Worm (Caenorhabditis elegans): ENCODE measurements around the gene mrpl-50.

Gene mrpl-50

DNA sequence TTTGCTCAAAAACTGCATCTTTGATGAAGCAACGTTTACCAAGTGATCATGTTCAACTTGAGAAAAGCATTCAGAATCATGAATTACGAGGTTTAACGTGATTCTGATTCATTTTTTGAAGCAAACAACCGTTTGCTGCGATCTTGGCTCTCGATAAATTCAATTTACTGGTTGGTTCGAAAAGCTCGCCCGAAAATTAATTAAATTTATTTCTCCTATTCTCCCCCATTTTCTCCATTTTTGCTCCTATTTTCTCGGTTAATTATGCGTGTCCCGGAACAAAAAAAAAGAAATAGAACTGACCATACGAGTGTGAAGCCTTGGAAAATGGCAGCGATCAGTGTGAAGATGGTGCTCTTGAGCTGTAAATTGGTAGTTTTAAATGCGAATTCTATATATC lies 27.3 kb downstream of the mrpl-50 start:
- TF ChIP-seq elt-2 (tag; optimal IDR thresholded peaks at IDR 0.05) (no peak), unc-42 (tag; optimal IDR thresholded peaks at IDR 0.05) (peak; percentile 95), ceh-14 (tag; optimal IDR thresholded peaks at IDR 0.05) (peak; percentile 9)

DNA sequence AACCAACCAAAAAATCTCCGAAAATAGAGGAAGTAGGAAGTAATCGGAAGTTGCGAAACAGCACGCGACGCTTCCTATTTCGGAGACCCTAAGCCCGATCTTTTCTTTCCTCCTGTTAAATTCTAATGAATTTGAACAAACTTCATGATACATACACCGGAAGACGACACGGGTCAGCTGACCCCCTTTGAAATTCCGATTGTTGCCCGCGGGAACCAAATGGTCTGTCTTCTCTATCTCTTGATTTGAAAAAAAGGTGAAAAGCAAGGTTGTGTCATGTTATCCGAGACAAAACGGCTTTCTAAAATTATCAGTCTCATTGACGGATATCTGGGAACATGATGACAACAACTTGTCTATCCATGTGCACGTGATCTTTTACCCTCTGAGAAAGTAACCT lies 29.4 kb downstream of the mrpl-50 start:
- no peak for TF ChIP-seq hlh-15 (tag; optimal IDR thresholded peaks at IDR 0.05)
- TF ChIP-seq unc-55 (GFP tag; optimal IDR thresholded peaks at IDR 0.05), result peak; percentile 66
- TF ChIP-seq ceh-18 (tag; optimal IDR thresholded peaks at IDR 0.05), result peak; percentile 16

DNA sequence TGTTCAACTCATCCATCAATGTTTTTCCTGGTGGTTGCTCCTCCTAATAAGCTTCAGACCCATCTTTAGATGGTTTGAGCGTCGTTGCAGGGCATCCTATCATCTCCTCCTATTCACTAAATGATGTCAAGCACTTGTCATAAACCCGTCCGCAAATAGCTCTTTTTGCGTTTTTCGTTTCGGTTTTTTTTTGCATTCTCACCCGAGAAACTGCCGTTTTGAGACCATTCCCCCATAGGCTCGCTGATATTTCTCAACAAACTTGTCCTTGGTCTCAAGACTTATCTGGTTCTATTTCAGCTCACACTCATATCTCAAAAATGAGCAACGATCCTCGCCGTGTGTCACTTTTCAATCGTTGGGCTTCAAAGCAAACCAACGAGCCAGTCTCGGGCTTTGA lies 30.8 kb downstream of the mrpl-50 start, which contains the start of gene cal-2:
Gene cal-2, plus strand, starts transcription at position 301 of the 400 bp plus-strand sequence.
- TF ChIP-seq pros-1 (tag; optimal IDR thresholded peaks at IDR 0.05) (no peak), lin-11 (tag; optimal IDR thresholded peaks at IDR 0.05) (no peak), hlh-13 (GFP tag; optimal IDR thresholded peaks at IDR 0.05) (no peak), zip-5 (tag; optimal IDR thresholded peaks at IDR 0.05) (no peak), fkh-10 (GFP tag; optimal IDR thresholded peaks at IDR 0.05) (no peak), ttx-3 (tag; optimal IDR thresholded peaks at IDR 0.05) (no peak)

DNA sequence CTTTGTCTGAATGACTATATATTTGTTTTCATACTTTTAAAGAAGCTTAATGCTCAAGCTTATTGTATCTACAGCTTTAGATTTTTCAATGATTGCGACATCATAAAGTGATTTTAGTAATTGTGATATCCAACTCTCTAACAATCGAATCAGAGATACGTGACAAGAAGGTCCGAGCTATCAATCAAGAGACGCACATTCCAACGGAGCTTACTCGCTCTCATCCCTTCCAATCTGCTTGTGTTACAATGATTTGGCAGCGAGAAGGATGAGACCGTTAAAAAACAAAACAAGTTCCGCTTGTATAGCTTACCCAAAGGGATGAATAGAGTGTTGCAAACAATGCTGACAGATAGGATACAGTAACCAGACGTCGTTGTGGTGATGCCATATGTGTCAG lies 31.8 kb downstream of the mrpl-50 start:
- TF ChIP-seq npax-4 (tag; optimal IDR thresholded peaks at IDR 0.05) (no peak), hlh-15 (tag; optimal IDR thresholded peaks at IDR 0.05) (no peak), unc-55 (GFP tag; optimal IDR thresholded peaks at IDR 0.05) (peak; percentile 70), ceh-24 (tag; optimal IDR thresholded peaks at IDR 0.05) (no peak)

DNA sequence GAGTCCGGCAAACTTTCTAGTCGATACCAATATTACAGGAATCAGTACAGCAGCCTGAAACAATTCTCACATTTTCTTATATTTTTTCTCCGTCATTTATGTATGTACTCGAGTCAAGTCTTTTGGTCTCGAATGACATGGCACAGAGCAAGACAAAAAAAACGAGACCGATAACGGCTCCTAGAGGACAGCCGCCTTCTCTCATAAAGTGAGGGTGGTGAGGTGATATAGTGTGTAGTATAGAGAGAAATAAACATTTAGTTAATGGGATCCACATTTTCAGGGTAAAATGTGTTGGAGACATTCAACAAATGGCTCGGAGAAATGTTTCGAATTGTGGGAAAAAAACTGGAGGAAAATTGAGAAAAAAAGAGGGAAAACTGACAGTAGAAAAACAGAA lies 32.6 kb downstream of the mrpl-50 start:
- TF ChIP-seq ceh-18 (tag; optimal IDR thresholded peaks at IDR 0.05), result peak; percentile 42
- TF ChIP-seq F13H6.1 (tag; optimal IDR thresholded peaks at IDR 0.05), result no peak
- TF ChIP-seq hlh-13 (GFP tag; optimal IDR thresholded peaks at IDR 0.05), result no peak

DNA sequence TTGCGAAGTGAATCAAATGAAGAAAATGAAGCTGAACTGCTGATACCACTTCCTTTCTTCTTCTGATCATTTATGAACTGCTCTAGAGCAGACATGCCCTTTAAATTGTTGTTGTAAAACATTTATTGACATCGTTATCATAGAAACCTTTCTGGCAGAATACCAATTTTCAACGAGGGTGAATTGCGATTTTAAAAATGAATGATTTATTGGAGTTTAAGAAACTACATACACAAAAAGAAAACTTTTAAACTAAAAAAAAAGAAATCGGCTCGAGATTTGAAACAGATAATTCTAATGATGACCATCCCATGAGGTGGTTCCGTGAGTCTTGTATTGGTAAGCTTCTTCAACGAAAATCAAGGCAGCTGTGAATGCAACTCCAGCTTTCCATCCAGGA lies 34.4 kb downstream of the mrpl-50 start, which contains the start of gene sftd-3:
Gene sftd-3, minus strand, starts transcription at position 101 of the 400 bp plus-strand sequence.
- TF ChIP-seq elt-2 (tag; optimal IDR thresholded peaks at IDR 0.05) (no peak), nfya-1 (tag; optimal IDR thresholded peaks at IDR 0.05) (no peak), tbx-2 (tag; optimal IDR thresholded peaks at IDR 0.05) (no peak), ceh-24 (tag; optimal IDR thresholded peaks at IDR 0.05) (no peak), hlh-15 (tag; optimal IDR thresholded peaks at IDR 0.05) (no peak)

DNA sequence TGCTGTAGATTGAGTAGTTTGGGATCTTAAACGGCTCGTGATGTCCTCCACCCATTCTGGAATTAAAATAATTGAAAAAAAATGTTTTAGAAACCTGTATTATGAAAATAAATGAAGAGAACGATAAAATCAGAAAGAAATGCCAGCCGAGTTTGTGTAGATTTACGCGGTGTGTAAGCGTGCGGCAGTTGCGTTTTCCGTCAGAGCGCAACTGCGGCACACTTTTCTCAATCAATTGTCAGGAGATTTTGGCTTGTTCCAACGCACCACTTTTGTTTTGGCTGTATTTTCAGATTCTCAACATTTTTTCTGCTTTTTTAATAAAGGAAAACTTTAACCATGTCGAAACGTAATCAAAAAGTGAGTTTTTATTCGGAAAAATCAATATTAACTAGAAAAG lies 35.2 kb downstream of the mrpl-50 start, which contains the start of the genes ndub-3 and C18E9.2:
Gene ndub-3, minus strand, starts transcription at position 56 of the 400 bp plus-strand sequence.
Gene C18E9.2, plus strand, starts transcription at position 172 of the 400 bp plus-strand sequence.
- no peak for TF ChIP-seq ceh-34 (tag; optimal IDR thresholded peaks at IDR 0.05)
- TF ChIP-seq ttx-3 (tag; optimal IDR thresholded peaks at IDR 0.05), result peak; percentile 14

DNA sequence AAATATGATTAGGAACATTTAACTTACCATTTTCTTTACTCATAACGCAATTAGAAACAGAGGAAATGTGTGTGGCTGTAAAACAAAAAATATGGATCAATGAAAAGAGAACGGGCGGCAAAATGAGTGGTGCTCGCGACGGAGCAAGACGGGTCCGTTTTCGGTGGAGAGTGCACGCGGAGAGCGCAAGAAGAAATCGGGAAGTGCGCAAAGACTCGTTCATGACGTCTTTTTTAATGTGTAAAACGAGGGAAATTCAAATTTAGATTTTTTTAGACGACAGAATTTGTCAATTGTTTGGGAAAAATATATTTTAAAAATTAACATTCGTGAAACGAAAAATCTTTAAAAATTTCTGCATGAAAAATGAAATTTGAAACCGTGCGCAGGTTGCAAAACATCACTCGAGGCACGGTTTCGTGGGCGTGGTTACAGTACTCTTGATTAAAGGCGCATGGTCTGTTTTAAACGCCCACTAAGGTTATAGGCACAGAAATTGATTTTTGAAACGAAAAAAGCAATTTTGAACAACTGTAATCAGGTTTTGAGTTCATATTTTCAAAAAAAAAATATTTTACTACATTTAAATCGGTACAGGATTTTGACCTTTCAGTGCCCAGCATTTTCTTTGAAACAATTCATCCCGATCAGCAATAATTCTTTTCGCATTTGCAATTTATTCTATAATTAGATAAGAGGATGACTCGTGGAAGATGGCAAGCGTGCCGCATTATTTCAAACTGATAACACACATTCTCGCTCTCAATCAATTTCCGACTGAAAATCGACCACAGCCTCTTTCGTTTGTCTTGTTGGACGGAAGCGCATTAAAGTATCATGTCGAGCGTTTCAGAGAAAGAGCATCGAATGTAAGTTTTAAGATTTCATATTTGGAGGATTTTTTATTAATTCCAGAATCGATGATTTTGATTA lies 39.9 kb downstream of the mrpl-50 start, which contains the start of the genes szy-20 and C18E9.5:
Gene szy-20, minus strand, starts transcription at position 83 of the 933 bp plus-strand sequence.
Gene C18E9.5, plus strand, starts transcription at position 730 of the 933 bp plus-strand sequence.
- TF ChIP-seq tbx-2 (tag; optimal IDR thresholded peaks at IDR 0.05), result peak; percentile 28
- peak; percentile 47 for TF ChIP-seq ceh-18 (tag; optimal IDR thresholded peaks at IDR 0.05)
- no peak for TF ChIP-seq ztf-16 (tag; optimal IDR thresholded peaks at IDR 0.05)
- TF ChIP-seq pat-9 (tag; optimal IDR thresholded peaks at IDR 0.05), result no peak
- TF ChIP-seq syd-9 (tag; optimal IDR thresholded peaks at IDR 0.05), result peak; percentile 34
- TF ChIP-seq dve-1 (tag; optimal IDR thresholded peaks at IDR 0.05), result peak; percentile 28
- TF ChIP-seq ceh-14 (tag; optimal IDR thresholded peaks at IDR 0.05), result peak; percentile 38
- no peak for TF ChIP-seq nhr-11 (tag; optimal IDR thresholded peaks at IDR 0.05)
- no peak for TF ChIP-seq ceh-45 (GFP tag; IDR thresholded peaks at IDR 0.05)
- peak; percentile 76 for TF ChIP-seq ceh-31 (tag; optimal IDR thresholded peaks at IDR 0.05)
- no peak for TF ChIP-seq mec-3 (tag; optimal IDR thresholded peaks at IDR 0.05; ENCODE audit: borderline replicate concordance)
- TF ChIP-seq odd-2 (tag; optimal IDR thresholded peaks at IDR 0.05), result no peak
- TF ChIP-seq ceh-34 (tag; optimal IDR thresholded peaks at IDR 0.05), result peak; percentile 66
- TF ChIP-seq ceh-2 (tag; optimal IDR thresholded peaks at IDR 0.05), result peak; percentile 24
- TF ChIP-seq unc-3 (GFP tag; conservative IDR thresholded peaks at IDR 0.05), result no peak
- TF ChIP-seq unc-3 (tag; optimal IDR thresholded peaks at IDR 0.05), result peak; percentile 48
- TF ChIP-seq fkh-6 (tag; optimal IDR thresholded peaks at IDR 0.05), result no peak
- peak; percentile 62 for TF ChIP-seq ref-2 (tag; optimal IDR thresholded peaks at IDR 0.05)
- no peak for TF ChIP-seq ceh-30 (tag; optimal IDR thresholded peaks at IDR 0.05)
- no peak for TF ChIP-seq ama-1 (optimal IDR thresholded peaks at IDR 0.05)
- TF ChIP-seq dmd-4 (tag; optimal IDR thresholded peaks at IDR 0.05; ENCODE audit: borderline replicate concordance), result no peak
- no peak for TF ChIP-seq elt-4 (tag; optimal IDR thresholded peaks at IDR 0.05)

Measured in whole organism, late embryonic.